Fruit fly (Drosophila melanogaster) whole organism, embryonic: ENCODE measurements around the gene CG31191.

Experiments
- Abd-B ChIP-seq: fragments of 200-800 bp; sonication (Bioruptor generic); optimal IDR thresholded peaks from 2 replicates; lab custom pipeline; 2018; ENCODE audit warnings: missing biosample characterization, mild to moderate bottlenecking, missing genetic modification characterization, moderate library complexity
- CG11093 ChIP-seq: fragments of 200-800 bp; sonication (Bioruptor generic); IDR thresholded peaks from 3 replicates; pipeline ENCODE4 v1.3.6; 2022; ENCODE audit warnings: missing biosample characterization, missing genetic modification characterization
- CG4360 ChIP-seq: fragments of 200-800 bp; sonication (Bioruptor generic); IDR thresholded peaks from 2 replicates; pipeline ENCODE4 v1.3.6; 2022; ENCODE audit warnings: missing biosample characterization, missing genetic modification characterization
- CG7839 ChIP-seq: fragments of 200-800 bp; sonication (Bioruptor generic); optimal IDR thresholded peaks from 3 replicates; lab custom pipeline; 2018; ENCODE audit warnings: missing biosample characterization, mild to moderate bottlenecking, missing genetic modification characterization, moderate library complexity
- Lpt ChIP-seq: fragments of >200 bp; optimal IDR thresholded peaks from 2 replicates; lab custom pipeline; 2018; ENCODE audit warnings: missing biosample characterization, missing genetic modification characterization
- NFAT ChIP-seq: fragments of 200-800 bp; sonication (Bioruptor generic); IDR thresholded peaks from 2 replicates; pipeline ENCODE4 v1.3.6; 2022; ENCODE audit warnings: missing biosample characterization, missing genetic modification characterization
- Neu2 ChIP-seq: fragments of 200-800 bp; sonication (Bioruptor generic); optimal IDR thresholded peaks from 3 replicates; lab custom pipeline; 2016; ENCODE audit warnings: missing biosample characterization, missing genetic modification characterization, borderline replicate concordance
- Nf-YA ChIP-seq: fragments of 200-800 bp; sonication (Bioruptor generic); IDR thresholded peaks from 2 replicates; pipeline ENCODE4 v1.3.6; 2022; ENCODE audit warnings: missing biosample characterization, missing genetic modification characterization
- Taf1 ChIP-seq: fragments of 200-800 bp; sonication (Bioruptor generic); IDR thresholded peaks from 2 replicates; pipeline ENCODE4 v1.3.6; 2022; ENCODE audit warnings: missing biosample characterization, missing genetic modification characterization
- Tbp ChIP-seq: fragments of >200 bp; optimal IDR thresholded peaks from 2 replicates; lab custom pipeline; 2018; ENCODE audit warnings: missing biosample characterization, missing genetic modification characterization
- fd64A ChIP-seq: fragments of 200-800 bp; sonication (Bioruptor generic); optimal IDR thresholded peaks from 3 replicates; lab custom pipeline; 2018; ENCODE audit warnings: missing biosample characterization, mild to moderate bottlenecking, missing genetic modification characterization
- mam ChIP-seq: fragments of 200-800 bp; sonication (Bioruptor generic); optimal IDR thresholded peaks from 3 replicates; lab custom pipeline; 2016; ENCODE audit warnings: missing biosample characterization, missing genetic modification characterization
- mirr ChIP-seq: fragments of 200-800 bp; sonication (Bioruptor generic); optimal IDR thresholded peaks from 3 replicates; lab custom pipeline; 2018; ENCODE audit warnings: missing biosample characterization, mild to moderate bottlenecking, missing genetic modification characterization
- tap ChIP-seq: fragments of 200-800 bp; optimal IDR thresholded peaks from 3 replicates; lab custom pipeline; 2019; ENCODE audit warnings: missing biosample characterization, mild to moderate bottlenecking, missing genetic modification characterization, moderate library complexity

DNA sequence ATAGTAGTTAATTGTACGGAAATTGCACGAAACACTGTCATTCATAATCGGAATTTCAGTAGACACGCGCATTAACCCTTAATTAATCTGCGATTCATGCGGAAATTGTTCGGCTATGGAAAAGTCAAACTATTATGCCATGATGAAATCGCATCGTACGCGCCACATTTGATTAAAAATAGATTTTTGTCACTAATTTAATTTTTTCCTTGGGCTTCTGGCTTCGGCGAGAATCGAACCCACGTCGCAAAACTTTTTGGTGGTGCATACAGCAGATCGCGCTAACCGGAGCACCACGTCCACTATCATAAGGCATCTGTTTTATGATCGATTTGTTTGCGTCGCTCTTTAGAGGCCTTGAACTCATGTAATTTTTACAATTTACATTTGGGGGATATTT lies 32.6 kb downstream of the CG31191 start:
- TF ChIP-seq CG11093 (GFP tag; lab: Robert Waterston, UW) (no peak), tap (tag; lab: Kevin White, UChicago) (no peak), fd64A (no peak), CG4360 (0 out of 2 replicates have a peak, but pooled peaks have one; percentile 29), Lpt (GFP tag; lab: Kevin White, UChicago) (no peak), CG7839 (tag; lab: Kevin White, UChicago) (no peak), NFAT (no peak), Abd-B (GFP tag; lab: Kevin White, UChicago) (no peak), Neu2 (GFP tag; lab: Kevin White, UChicago) (no peak), mirr (GFP tag; lab: Kevin White, UChicago) (peak; percentile 36), mam (GFP tag; lab: Kevin White, UChicago) (no peak), Nf-YA (GFP tag; lab: Robert Waterston, UW) (no peak), Tbp (GFP tag; lab: Kevin White, UChicago) (no peak), Taf1 (no peak)
